Fruit fly (Drosophila melanogaster): Measurements from ENCODE around the gene esc.

Gene esc

dm6 chr2L:11840391-11840790 lies 11.2 kb upstream of the esc start, which contains the start of gene CG31704:
Gene CG31704 (plus strand): TSS chr2L:11840691.
- no peak for TF ChIP-seq Ets98B (GFP tag; IDR thresholded peaks at IDR 0.05)
- TF ChIP-seq rn (GFP tag; IDR thresholded peaks at IDR 0.05), result no peak
- no peak for TF ChIP-seq CG17806 (tag; optimal IDR thresholded peaks at IDR 0.05)
- no peak for TF ChIP-seq fd96Ca (GFP tag; IDR thresholded peaks at IDR 0.05)

- no peak for TF ChIP-seq CG15710 (tag; optimal IDR thresholded peaks at IDR 0.05)
- no peak for TF ChIP-seq Snoo (tag; optimal IDR thresholded peaks at IDR 0.05)
- no peak for TF ChIP-seq rn (GFP tag; IDR thresholded peaks at IDR 0.05)
- TF ChIP-seq CG17806 (tag; optimal IDR thresholded peaks at IDR 0.05), result no peak
- no peak for TF ChIP-seq CG4496 (GFP tag; IDR thresholded peaks at IDR 0.05)
- TF ChIP-seq CG8159 (tag; optimal IDR thresholded peaks at IDR 0.05), result no peak
- TF ChIP-seq CG13204 (GFP tag; optimal IDR thresholded peaks at IDR 0.05), result no peak
- no peak for TF ChIP-seq Ets98B (GFP tag; IDR thresholded peaks at IDR 0.05)
Observed at dm6 chr2L:11839612-11840011, 10.4 kb upstream of the esc start, which contains the start of gene Sfp33A3. Gene Sfp33A3 (plus strand): TSS chr2L:11839912.

dm6 chr2L:11837413-11837812 lies 8.2 kb upstream of the esc start, which contains the start of gene Sfp33A2:
Gene Sfp33A2 (plus strand): TSS chr2L:11837713.
- TF ChIP-seq Ets98B (GFP tag; IDR thresholded peaks at IDR 0.05), result no peak
- no peak for TF ChIP-seq EcR (GFP tag; optimal IDR thresholded peaks at IDR 0.05)
- TF ChIP-seq Snoo (tag; optimal IDR thresholded peaks at IDR 0.05), result no peak

DNA sequence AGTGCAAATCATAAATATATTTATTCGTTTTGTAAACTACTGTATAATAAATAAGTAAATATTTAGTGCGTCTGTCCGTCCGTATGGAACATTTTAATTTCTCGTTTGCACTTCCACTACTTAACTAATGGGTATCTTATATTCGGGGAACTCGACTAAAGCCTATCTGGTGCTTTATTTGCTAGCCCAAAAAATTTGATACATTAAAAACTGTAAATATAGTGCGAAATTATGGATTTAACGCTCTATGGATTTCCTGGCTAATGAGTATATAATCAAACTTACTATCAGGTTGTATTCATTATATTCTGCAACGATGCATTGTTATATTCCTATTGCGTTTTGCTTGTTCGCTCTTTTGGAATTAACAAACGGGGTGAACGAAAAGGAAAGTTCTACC lies 7.7 kb upstream of the esc start, which contains the start of gene Sfp33A4:
Gene Sfp33A4, plus strand, starts transcription at position 301 of the 400 bp plus-strand sequence.
- no peak for TF ChIP-seq gl (tag; optimal IDR thresholded peaks at IDR 0.05)

DNA sequence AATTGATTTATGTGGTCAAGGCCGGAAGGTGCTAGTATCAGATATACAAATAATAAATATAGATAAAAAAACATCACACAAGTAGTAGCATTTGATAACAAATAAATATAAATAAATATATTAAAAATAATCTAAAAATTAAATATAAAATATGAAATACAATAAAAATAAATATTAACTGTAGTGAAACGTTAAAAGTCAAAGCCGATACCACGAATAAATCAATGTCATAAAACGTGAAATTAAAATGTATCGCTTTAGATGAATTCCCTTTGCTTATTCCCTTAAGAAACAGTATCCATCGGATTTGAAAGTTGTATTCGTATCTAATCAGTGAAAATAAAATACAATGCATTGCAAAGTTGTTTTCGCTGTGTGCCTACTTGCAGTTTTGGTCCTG lies 5.1 kb upstream of the esc start, which contains the start of gene CG45012:
Gene CG45012, plus strand, starts transcription at position 301 of the 400 bp plus-strand sequence.
- no peak for TF ChIP-seq CG15710 (tag; optimal IDR thresholded peaks at IDR 0.05)
- TF ChIP-seq Ets98B (GFP tag; IDR thresholded peaks at IDR 0.05), result no peak
- no peak for TF ChIP-seq EcR (GFP tag; optimal IDR thresholded peaks at IDR 0.05)
- TF ChIP-seq D1 (tag; optimal IDR thresholded peaks at IDR 0.05), result no peak
- no peak for TF ChIP-seq CG8301 (tag; optimal IDR thresholded peaks at IDR 0.05)

DNA sequence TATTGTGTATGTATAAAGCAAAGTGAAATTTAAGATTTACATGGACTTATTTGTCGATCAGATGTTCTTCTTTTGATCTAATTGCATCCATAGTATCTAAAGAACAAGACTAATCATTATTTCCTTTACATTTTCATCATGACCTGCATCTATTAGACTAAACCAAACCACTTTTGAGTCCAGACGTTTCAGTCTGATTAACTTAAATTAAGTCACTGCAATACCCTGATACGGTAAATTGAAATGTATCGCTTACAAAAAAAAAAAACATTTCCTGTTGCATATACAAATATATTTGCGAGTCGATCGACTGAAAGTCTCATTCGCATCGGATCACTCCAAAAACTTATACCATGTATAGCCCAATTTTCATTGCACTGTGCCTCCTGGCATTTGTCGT lies 4.6 kb upstream of the esc start, which contains the start of gene CG45011:
Gene CG45011, plus strand, starts transcription at position 301 of the 400 bp plus-strand sequence.
- TF ChIP-seq CG4496 (GFP tag; IDR thresholded peaks at IDR 0.05) (no peak), Ets98B (GFP tag; IDR thresholded peaks at IDR 0.05) (no peak), CG12605 (GFP tag; IDR thresholded peaks at IDR 0.05) (no peak), gl (tag; optimal IDR thresholded peaks at IDR 0.05) (no peak), CG10348 (GFP tag; IDR thresholded peaks at IDR 0.05) (no peak), CG34367 (tag; optimal IDR thresholded peaks at IDR 0.05) (no peak), CG8159 (tag; optimal IDR thresholded peaks at IDR 0.05) (no peak), Snoo (tag; optimal IDR thresholded peaks at IDR 0.05) (no peak), CG32121 (GFP tag; IDR thresholded peaks at IDR 0.05) (no peak), fd96Ca (GFP tag; IDR thresholded peaks at IDR 0.05) (no peak), EcR (GFP tag; optimal IDR thresholded peaks at IDR 0.05) (no peak), CG14655 (GFP tag; optimal IDR thresholded peaks at IDR 0.05) (no peak), CG15710 (tag; optimal IDR thresholded peaks at IDR 0.05) (no peak), CG13204 (GFP tag; optimal IDR thresholded peaks at IDR 0.05) (no peak), D1 (tag; optimal IDR thresholded peaks at IDR 0.05) (no peak), CG9948 (tag; optimal IDR thresholded peaks at IDR 0.05) (no peak), rn (GFP tag; IDR thresholded peaks at IDR 0.05) (no peak), Pif1B (GFP tag; optimal IDR thresholded peaks at IDR 0.05) (no peak), CG8301 (tag; optimal IDR thresholded peaks at IDR 0.05) (no peak)

DNA sequence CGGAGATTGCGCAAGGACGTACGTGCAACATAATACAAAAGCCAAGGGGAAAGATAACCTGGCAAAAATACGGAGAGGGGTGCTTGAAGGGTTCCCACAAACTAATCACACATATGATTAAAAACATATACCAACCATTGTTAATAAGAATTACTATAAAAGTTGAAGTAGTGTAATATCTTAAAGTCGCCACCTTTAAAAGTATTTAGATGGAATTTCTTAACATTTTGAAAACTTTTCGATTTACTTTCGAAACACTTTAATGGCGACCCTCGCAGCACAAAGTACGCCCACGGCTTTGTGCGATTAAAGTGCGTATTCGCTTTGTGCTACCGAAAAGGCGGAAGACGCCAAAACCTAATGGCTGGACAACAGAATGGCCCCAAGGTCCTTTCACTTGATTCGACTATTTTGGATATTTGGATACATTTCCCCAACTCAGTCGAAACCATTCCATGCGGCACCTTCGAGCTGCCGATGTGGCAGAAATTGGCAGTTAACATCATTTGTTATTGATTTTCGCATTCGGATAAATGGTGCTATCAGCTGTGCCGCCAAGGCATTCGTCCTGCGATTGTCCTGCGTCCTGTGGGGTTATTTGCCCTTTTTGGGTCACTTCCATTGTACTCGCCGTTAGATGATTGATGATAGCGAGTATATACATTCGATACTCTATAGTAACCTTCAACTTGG lies 5.6 kb downstream of the esc start:
- TF ChIP-seq fd96Ca (GFP tag; IDR thresholded peaks at IDR 0.05) (no peak), CG14655 (GFP tag; optimal IDR thresholded peaks at IDR 0.05) (no peak), CG8301 (tag; optimal IDR thresholded peaks at IDR 0.05) (no peak), gl (tag; optimal IDR thresholded peaks at IDR 0.05) (no peak), D1 (tag; optimal IDR thresholded peaks at IDR 0.05) (no peak), Snoo (tag; optimal IDR thresholded peaks at IDR 0.05) (no peak), rn (GFP tag; IDR thresholded peaks at IDR 0.05) (no peak), CG4496 (GFP tag; IDR thresholded peaks at IDR 0.05) (no peak), Pif1B (GFP tag; optimal IDR thresholded peaks at IDR 0.05) (no peak)

DNA sequence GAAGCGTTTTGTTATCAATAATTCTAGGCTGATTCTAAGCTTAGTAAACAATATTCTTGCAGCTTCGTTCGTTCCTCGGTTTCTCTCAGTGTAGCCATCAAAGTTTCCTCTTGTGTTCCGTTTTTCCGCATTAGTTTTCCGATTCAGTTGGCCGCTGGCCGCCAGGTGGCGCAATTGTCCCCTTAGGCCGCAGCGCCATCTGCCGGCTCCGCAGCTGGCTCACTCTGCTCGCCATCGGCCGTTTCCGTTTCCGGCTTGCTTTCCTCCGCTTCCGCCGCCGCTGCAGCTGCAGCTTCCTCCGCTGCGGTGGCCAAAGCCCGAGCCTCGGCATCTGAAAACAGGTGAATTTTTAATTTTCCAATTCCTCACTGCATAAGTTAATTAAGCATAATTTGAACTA lies 12.8 kb downstream of the esc start:
- TF ChIP-seq D1 (tag; optimal IDR thresholded peaks at IDR 0.05), result no peak
- peak; percentile 72 for TF ChIP-seq Pif1A (GFP tag; optimal IDR thresholded peaks at IDR 0.05)
- TF ChIP-seq CG4496 (GFP tag; IDR thresholded peaks at IDR 0.05), result peak; percentile 88
- peak; percentile 58; the same call in 2 of the 3 replicates for TF ChIP-seq fd96Ca (GFP tag; IDR thresholded peaks at IDR 0.05)
- TF ChIP-seq CG34367 (tag; optimal IDR thresholded peaks at IDR 0.05), result peak; percentile 54
- no peak for TF ChIP-seq CG13204 (GFP tag; optimal IDR thresholded peaks at IDR 0.05)
- TF ChIP-seq EcR (GFP tag; optimal IDR thresholded peaks at IDR 0.05), result no peak
- TF ChIP-seq rn (GFP tag; IDR thresholded peaks at IDR 0.05), result peak; percentile 40; the same call in 1 of the 2 replicates
- peak; percentile 61 for TF ChIP-seq CG14655 (GFP tag; optimal IDR thresholded peaks at IDR 0.05)
- TF ChIP-seq CG12605 (GFP tag; IDR thresholded peaks at IDR 0.05), result peak; percentile 62
- TF ChIP-seq CG32121 (GFP tag; IDR thresholded peaks at IDR 0.05), result peak; percentile 51
- TF ChIP-seq CG15710 (tag; optimal IDR thresholded peaks at IDR 0.05), result peak; percentile 30
- TF ChIP-seq CG8301 (tag; optimal IDR thresholded peaks at IDR 0.05), result peak; percentile 43
- TF ChIP-seq gl (tag; optimal IDR thresholded peaks at IDR 0.05), result peak; percentile 48
- TF ChIP-seq Snoo (tag; optimal IDR thresholded peaks at IDR 0.05), result no peak
- TF ChIP-seq CG10348 (GFP tag; IDR thresholded peaks at IDR 0.05), result no peak
- TF ChIP-seq CG9948 (tag; optimal IDR thresholded peaks at IDR 0.05), result no peak
- TF ChIP-seq Pif1B (GFP tag; optimal IDR thresholded peaks at IDR 0.05), result peak; percentile 19
- peak; percentile 43 for TF ChIP-seq Ets98B (GFP tag; IDR thresholded peaks at IDR 0.05)
- peak; percentile 30 for TF ChIP-seq CG8159 (tag; optimal IDR thresholded peaks at IDR 0.05)
- peak; percentile 23 for TF ChIP-seq CG17806 (tag; optimal IDR thresholded peaks at IDR 0.05)
